Worm (Caenorhabditis elegans): ENCODE measurements around the gene C31B8.12.

Gene C31B8.12

ce11 chrV:2891927-2892326, 35.5 kb downstream of the C31B8.12 start, which contains the start of gene F37B4.15:
TSS of gene F37B4.15 (plus strand) at chrV:2892227.
- TF ChIP-seq die-1 (tag; optimal IDR thresholded peaks at IDR 0.05) (no peak), F49E8.2 (tag; optimal IDR thresholded peaks at IDR 0.05; ENCODE audit: insufficient read depth) (no peak), B0019.2 (GFP tag; conservative IDR thresholded peaks at IDR 0.05) (no peak), athp-1 (tag; optimal IDR thresholded peaks at IDR 0.05) (no peak), F10E7.11 (tag; optimal IDR thresholded peaks at IDR 0.05) (no peak), egl-44 (GFP tag; IDR thresholded peaks at IDR 0.05) (no peak), madf-8 (GFP tag; conservative IDR thresholded peaks at IDR 0.05) (no peak)

DNA sequence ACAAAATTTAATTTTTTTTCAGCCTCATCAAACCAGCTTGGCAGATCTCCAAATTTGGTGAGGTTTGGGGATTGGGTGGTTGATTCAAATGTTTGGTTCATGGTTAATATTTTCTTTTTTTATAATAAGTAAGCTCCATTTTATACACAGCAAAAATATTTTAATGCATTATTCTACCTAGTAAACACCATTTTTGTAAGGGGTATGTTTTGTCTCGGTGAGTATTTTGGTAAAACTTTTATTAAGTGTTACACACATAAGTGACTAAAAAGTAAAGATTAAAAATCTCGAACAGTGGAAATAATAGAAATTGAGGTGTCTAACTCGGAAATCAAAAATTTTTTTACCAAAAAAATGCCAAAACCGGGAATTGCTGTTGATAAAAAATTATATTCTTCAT, 38.8 kb downstream of the C31B8.12 start, which contains the start of gene srw-4:
srw-4 (minus strand) TSS at position 101 of the 400 bp plus-strand sequence.
- TF ChIP-seq madf-8 (GFP tag; conservative IDR thresholded peaks at IDR 0.05) (no peak), ztf-28 (GFP tag; IDR thresholded peaks at IDR 0.05) (no peak), F49E8.2 (tag; optimal IDR thresholded peaks at IDR 0.05; ENCODE audit: insufficient read depth) (no peak), snpc-1.3 (tag; optimal IDR thresholded peaks at IDR 0.05; ENCODE audit: insufficient read depth) (no peak), snpc-4 (GFP tag; optimal IDR thresholded peaks at IDR 0.05) (no peak), snpc-4 (tag; optimal IDR thresholded peaks at IDR 0.05) (no peak)

ce11 chrV:2888265-2888664, 39.2 kb downstream of the C31B8.12 start:
- TF ChIP-seq mes-4 (tag; optimal IDR thresholded peaks at IDR 0.05) (no peak), akir-1 (GFP tag; optimal IDR thresholded peaks at IDR 0.05) (no peak), ceh-40 (GFP tag; IDR thresholded peaks at IDR 0.05) (no peak), unc-130 (GFP tag; optimal IDR thresholded peaks at IDR 0.05) (no peak), madf-8 (GFP tag; conservative IDR thresholded peaks at IDR 0.05) (no peak), F10E7.11 (tag; optimal IDR thresholded peaks at IDR 0.05) (no peak), Y53F4B.3 (GFP tag; IDR thresholded peaks at IDR 0.05) (no peak), lsy-27 (tag; optimal IDR thresholded peaks at IDR 0.05; ENCODE audit: borderline replicate concordance, insufficient read depth) (no peak), Y79H2A.3 (GFP tag; conservative IDR thresholded peaks at IDR 0.05) (no peak), F22D6.2 (tag; optimal IDR thresholded peaks at IDR 0.05) (no peak), Y56A3A.18 (GFP tag; IDR thresholded peaks at IDR 0.05) (no peak), hlh-12 (tag; optimal IDR thresholded peaks at IDR 0.05) (no peak)

DNA sequence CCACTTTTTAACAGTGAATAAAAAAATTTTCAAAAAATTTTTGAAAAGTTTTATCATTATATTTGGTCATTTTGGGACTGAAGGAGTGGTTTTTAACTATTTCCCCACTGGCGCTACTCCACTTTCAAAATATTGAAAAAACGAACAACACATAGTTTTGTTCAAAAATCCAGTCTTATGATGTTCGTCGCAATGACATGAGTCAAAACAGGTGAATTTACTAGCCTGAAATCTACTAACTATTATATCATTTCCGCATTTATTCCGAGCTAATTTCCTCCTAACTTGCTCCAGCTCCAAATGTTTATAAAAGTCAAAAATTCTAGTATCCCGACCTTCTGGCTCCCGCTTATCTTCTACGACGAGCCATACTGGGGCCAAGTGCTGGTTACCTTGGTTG, 43.0 kb downstream of the C31B8.12 start, which contains the start of gene sre-24:
sre-24 (plus strand) TSS at position 301 of the 400 bp plus-strand sequence.
- TF ChIP-seq snpc-1.1 (tag; optimal IDR thresholded peaks at IDR 0.05; ENCODE audit: insufficient read depth) (no peak), madf-3 (GFP tag; IDR thresholded peaks at IDR 0.05) (no peak), Y95B8A.8 (GFP tag; IDR thresholded peaks at IDR 0.05) (no peak), snpc-4 (GFP tag; optimal IDR thresholded peaks at IDR 0.05) (no peak), snpc-4 (tag; optimal IDR thresholded peaks at IDR 0.05) (no peak), attf-3 (GFP tag; conservative IDR thresholded peaks at IDR 0.05) (no peak)

- TF ChIP-seq F52B5.7 (tag; optimal IDR thresholded peaks at IDR 0.05) (no peak), rpc-1 (optimal IDR thresholded peaks at IDR 0.05) (no peak), rpc-1 (tag; optimal IDR thresholded peaks at IDR 0.05) (no peak), ztf-18 (tag; optimal IDR thresholded peaks at IDR 0.05) (no peak), Y53G8AR.9 (GFP tag; conservative IDR thresholded peaks at IDR 0.05) (no peak), B0035.1 (tag; optimal IDR thresholded peaks at IDR 0.05) (no peak), F37B4.10 (GFP tag; IDR thresholded peaks at IDR 0.05) (peak; percentile 96; the same call in 1 of the 2 replicates), C17E4.6 (GFP tag; IDR thresholded peaks at IDR 0.05) (no peak), madf-3 (GFP tag; IDR thresholded peaks at IDR 0.05) (0 out of 2 replicates have a peak, but pooled peaks have one; percentile 41), ztf-25 (GFP tag; IDR thresholded peaks at IDR 0.05) (no peak), ets-4 (GFP tag; optimal IDR thresholded peaks at IDR 0.05) (no peak), F39B2.1 (GFP tag; IDR thresholded peaks at IDR 0.05) (no peak), madf-10 (tag; optimal IDR thresholded peaks at IDR 0.05) (no peak), madf-8 (GFP tag; conservative IDR thresholded peaks at IDR 0.05) (no peak), snpc-3.4 (tag; optimal IDR thresholded peaks at IDR 0.05) (no peak), repo-1 (tag; optimal IDR thresholded peaks at IDR 0.05) (no peak)
Measured at ce11 chrV:2883097-2883496, 44.4 kb downstream of the C31B8.12 start.

Measured in whole organism, young adult.